Worm (Caenorhabditis elegans): ENCODE data around the gene ZK1248.15.

DNA sequence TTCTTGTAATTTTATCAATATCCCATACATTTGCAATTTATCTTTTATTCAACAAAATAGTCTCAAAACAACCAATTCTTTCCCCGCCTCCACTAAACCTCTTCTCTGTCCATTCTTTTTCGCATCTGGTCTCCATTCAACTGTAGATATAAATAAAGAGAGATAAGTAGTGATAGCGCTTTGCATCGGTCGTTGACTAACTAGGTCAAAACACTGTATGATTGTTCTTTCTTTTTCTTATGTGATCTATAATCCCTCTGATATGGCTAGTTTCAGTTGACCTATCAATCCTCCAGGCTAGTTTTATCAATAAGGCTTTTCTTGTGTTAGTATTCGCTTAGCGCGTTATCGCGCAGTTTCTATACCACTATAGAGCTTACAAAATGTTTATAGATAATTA lies 14.9 kb upstream of the ZK1248.15 start:
- no peak for TF ChIP-seq nhr-25 (tag; optimal IDR thresholded peaks at IDR 0.05; ENCODE audit: borderline replicate concordance, insufficient read depth)
- TF ChIP-seq set-16 (GFP tag; IDR thresholded peaks at IDR 0.05) = no peak
- no peak for TF ChIP-seq pha-4 (GFP tag; IDR thresholded peaks at IDR 0.05)
- no peak for TF ChIP-seq pha-4 (tag; optimal IDR thresholded peaks at IDR 0.05)

Measured in whole organism, L4 larva.